Fruit fly (Drosophila melanogaster): Measurements from ENCODE around the gene CG9676.

The CG9676 gene

DNA sequence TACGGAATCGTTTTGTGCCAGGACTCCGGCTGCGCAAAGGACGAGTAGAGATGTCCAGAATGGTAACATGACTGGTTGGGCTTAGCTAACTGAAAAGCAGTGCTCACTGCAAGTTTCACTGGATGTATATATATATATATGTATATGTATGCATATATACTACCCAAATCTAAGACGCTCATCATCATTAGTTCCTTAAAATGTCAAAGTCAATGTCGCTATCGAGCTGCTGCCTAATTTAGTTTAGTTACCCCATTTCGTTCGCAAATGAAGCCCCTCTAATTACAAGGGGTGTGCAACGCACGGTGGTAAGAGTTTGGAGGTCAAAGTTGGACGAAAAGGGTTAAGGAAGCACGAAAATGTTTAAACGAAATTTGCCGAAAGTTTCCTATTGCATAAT is at the start of gene CG9676:
CG9676 (minus strand) TSS at position 101 of the 400 bp plus-strand sequence.
- TF ChIP-seq noc (tag; optimal IDR thresholded peaks at IDR 0.05): no peak

DNA sequence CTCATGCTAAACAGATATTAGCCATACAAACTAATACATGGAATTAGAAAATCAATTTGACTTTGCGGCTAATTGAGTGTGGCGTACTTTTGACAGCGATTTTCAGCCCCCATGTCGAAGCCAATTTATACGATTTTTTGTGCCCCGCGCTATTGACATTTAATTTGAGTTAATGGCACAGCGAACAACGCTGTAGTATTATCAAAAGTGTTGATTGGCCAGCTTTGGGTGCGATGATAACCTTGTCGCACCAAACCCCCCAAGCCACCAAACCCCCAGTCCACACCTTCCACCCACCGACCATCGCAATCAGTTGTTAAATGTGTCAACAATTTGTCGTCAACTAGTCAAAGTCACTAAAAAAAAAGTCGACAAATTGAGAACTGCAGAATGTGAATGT is 49.4 kb upstream of the CG9676 start:
- TF ChIP-seq noc (tag; optimal IDR thresholded peaks at IDR 0.05): peak; percentile 68

DNA sequence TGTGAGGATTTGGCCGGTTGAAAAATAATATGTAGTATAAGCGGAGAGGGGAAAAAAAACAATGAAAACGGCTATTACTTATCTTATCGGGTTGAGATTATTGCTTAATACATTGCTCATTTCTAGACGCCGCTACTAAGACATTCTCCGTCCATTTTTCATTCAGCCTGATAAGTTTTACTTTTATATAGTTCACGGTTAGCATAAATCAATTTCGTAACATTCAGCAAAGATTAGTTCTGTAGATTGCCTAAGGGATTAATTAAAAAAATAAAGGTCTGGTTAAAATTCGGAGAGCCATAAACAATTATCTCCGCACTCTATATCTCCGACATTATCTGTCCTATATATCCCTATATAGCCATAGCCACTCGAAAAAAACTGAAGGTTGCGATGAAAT is 47.5 kb upstream of the CG9676 start:
- TF ChIP-seq noc (tag; optimal IDR thresholded peaks at IDR 0.05): peak; percentile 85

DNA sequence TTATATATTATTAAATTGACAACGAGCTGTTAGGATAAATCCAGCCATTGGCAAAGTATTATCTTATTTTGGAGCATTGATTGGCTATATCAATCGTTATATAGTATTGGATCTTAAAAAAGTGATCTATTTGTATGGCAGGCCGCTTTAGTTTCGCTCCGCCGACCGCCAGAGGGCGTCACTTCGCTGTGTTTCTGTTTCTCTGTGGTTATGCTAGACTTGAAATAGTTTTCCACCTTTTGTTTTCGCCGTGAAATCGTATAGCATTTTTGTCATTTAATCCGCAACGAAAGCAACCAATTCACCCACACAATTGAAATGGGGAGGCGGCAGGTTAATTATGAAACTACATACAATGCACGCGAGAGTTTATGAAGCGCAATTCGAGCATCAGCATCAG is 46.9 kb upstream of the CG9676 start:
- TF ChIP-seq noc (tag; optimal IDR thresholded peaks at IDR 0.05): no peak

DNA sequence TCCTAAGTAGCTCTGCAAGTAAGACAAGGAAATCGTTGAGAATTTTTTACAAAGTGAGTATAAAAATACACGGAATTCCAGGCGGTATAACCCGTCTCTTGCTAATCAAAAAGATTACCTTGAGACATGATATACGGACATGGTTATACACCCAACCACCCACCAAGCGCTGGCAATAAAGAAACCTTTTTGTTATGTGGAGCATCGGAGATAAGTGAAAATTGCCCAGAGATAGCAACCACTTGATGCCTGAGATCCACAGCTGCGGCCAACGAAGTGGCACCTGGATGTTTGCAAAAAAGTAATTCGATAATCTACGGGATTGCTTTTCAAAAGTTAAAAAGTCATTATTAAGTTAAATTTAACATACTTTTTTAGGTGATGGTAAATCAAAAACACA is 46.0 kb upstream of the CG9676 start:
- TF ChIP-seq noc (tag; optimal IDR thresholded peaks at IDR 0.05): no peak

DNA sequence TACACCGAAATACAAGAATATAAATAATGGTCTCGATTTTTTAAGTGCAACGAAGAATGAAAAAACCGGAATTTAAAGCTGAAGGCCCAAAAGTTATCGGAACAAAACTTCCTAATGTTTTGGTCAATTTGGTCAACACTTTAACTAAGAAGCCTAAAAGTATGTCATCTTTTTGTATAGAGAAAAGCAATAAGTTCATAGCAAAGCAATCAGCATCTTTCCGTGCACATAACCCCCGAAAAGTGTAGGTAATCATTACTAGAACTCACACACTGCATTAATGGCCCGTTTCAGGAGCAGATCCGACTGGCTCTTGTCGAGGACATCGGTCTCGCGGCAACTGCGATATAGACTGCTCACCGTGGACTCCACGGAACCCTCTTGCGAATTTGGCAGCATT is 44.4 kb upstream of the CG9676 start:
- TF ChIP-seq noc (tag; optimal IDR thresholded peaks at IDR 0.05): no peak

DNA sequence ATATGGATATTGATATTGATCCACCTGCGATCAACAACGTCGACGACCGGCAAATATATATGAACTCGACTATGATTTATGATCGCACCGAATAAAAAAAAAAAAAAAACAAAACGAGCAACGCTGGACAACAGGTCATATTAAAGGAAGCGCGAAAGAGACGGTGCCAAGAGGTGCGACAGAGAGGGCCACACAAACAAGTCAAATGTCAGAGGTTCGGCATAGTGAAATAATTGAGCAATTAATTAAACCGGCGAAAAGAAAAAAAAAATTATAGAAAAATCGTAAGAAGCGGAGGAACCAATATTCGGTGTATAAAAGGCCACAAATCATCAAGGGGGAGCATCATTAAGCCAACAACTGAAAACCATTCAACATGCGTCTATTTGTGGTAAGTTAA is 42.6 kb upstream of the CG9676 start, which contains the start of gene Twdlalpha:
Twdlalpha (plus strand) TSS at position 301 of the 400 bp plus-strand sequence.
- no peak for TF ChIP-seq noc (tag; optimal IDR thresholded peaks at IDR 0.05)

DNA sequence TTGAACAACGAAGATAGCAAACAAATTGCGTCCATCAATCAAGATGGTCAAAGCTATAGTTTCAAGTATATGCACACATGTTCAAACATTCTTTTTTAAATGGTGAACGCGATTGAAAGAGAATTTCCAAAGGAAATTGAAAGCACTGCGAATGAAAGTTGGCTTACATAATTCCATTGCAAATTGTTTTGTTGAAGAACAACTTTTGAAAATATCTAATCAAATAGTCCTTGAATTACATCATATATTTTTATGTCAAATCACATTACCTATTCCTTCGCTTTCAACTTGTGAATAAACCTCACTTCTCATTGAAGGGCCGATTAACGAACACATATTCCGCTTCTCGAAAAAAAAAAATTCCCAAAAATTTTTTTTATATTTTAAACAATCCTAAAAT is 40.6 kb upstream of the CG9676 start, which contains the start of gene CG32568:
CG32568 (plus strand) TSS at position 301 of the 400 bp plus-strand sequence.
- no peak for TF ChIP-seq noc (tag; optimal IDR thresholded peaks at IDR 0.05)

DNA sequence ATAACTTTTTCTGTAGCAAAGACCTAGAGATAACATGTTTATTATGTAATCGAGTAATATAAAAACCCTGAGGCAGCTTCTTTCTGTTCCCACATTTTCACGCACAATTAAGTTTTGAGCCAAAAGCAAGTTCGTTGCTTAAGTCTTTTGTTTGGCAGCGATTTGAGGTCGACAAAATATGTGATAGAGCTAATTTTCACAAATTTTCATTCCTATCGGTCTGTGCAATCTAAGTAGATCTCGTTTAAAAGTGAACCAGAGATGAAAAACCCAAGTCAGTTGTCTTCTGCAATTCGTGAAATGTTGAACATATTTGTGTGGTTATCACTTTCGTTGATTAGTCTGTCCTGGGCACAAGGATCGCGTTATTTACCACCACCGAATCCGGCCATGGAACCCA is 37.9 kb upstream of the CG9676 start, which contains the start of gene TwdlZ:
TwdlZ (plus strand) TSS at position 301 of the 400 bp plus-strand sequence.
- no peak for TF ChIP-seq noc (tag; optimal IDR thresholded peaks at IDR 0.05)

DNA sequence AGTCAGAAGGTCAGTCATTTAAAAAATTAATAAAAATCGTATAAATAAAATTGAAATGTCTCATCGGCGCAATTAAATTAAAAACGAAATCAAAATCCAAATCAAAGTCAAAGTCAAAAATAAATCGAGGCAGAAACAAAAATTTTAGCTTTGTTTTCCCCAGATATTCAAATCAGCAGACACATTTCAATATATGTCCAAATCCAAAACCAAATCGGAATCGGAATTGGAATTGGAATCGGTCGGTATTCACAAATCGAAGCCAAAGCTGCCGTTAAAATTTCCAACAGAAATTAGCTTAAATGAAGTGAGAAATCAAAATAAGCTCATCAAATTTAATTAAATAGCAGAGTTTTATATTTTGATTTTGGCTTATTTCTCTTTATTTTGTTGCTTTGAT is 36.2 kb upstream of the CG9676 start:
- TF ChIP-seq noc (tag; optimal IDR thresholded peaks at IDR 0.05): no peak

DNA sequence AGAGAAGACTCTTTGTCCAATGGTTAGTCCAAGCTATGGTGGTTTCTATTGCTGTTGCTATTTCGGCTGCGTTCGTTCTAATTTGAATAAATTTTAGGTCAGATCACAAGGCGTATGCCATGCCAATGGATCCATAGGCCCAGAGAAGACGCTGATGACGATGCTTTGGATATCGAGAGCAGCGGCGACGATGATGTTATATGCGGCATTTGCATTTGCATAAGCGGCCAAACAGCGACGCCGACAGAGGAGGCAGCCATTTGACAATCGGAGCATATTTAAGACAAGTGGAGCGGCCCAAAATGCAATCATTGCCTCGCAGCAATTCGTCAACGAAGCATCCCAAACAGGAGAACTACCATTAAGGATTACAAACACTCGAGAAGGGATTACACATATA is 34.7 kb upstream of the CG9676 start, which contains the start of gene TwdlY:
TwdlY (plus strand) TSS at position 301 of the 400 bp plus-strand sequence.
- no peak for TF ChIP-seq noc (tag; optimal IDR thresholded peaks at IDR 0.05)

DNA sequence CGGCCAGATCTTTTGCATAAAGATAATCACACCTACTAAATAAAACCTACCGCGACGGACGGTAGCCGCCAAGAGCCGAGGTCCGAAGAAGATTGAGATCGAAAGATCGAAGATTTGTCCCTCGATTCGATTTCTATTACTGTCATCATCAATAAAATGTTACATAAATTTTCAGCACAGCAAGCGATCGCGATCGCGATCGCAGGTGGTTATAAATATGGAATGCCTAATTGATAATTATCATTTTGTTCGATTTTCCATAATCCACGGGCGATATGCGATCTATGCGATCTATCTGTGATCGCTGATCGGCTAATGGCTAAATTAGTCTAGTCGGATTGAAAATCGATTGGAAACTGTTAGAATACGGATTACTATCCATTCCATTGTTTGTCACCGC is 33.3 kb upstream of the CG9676 start:
- TF ChIP-seq noc (tag; optimal IDR thresholded peaks at IDR 0.05): no peak

DNA sequence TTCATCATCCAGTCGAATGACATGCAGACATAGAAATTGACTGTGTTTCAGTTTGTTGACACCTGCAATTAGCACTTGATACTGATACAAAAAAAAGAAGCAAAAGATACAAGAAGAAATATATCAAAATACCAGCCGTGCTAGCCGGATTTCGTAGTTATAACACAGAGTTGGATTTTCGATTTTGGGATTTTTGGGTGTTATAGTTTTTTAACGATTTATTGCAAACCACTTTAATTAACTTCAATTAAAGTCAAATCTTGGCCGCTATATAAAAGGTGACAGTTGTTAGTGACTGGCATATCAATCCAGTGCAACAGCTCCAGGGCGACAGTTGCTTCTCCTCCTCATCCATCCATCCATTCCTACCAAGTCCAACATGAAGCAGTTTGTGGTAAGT is 30.8 kb upstream of the CG9676 start, which contains the start of gene TwdlX:
TwdlX (plus strand) TSS at position 301 of the 400 bp plus-strand sequence.
- no peak for TF ChIP-seq noc (tag; optimal IDR thresholded peaks at IDR 0.05)

DNA sequence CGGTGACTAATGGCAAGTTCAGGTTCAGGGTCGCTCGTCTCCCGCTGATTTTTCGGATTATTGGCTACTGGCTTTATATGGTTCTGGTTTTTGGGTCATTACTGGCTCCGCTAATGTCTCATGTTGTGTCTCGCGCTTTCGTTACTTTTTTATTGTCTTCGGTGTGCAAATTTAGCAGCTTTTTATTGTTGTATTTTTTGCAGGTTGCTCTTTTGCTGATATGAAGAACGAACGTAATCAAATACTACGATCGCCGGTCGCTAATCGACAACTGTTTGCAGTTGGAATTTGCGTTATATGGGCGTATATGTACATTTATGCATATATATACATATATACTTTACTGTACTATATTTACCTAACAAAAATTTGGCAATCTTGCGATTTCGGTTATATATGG is 24.6 kb upstream of the CG9676 start:
- TF ChIP-seq noc (tag; optimal IDR thresholded peaks at IDR 0.05): no peak

DNA sequence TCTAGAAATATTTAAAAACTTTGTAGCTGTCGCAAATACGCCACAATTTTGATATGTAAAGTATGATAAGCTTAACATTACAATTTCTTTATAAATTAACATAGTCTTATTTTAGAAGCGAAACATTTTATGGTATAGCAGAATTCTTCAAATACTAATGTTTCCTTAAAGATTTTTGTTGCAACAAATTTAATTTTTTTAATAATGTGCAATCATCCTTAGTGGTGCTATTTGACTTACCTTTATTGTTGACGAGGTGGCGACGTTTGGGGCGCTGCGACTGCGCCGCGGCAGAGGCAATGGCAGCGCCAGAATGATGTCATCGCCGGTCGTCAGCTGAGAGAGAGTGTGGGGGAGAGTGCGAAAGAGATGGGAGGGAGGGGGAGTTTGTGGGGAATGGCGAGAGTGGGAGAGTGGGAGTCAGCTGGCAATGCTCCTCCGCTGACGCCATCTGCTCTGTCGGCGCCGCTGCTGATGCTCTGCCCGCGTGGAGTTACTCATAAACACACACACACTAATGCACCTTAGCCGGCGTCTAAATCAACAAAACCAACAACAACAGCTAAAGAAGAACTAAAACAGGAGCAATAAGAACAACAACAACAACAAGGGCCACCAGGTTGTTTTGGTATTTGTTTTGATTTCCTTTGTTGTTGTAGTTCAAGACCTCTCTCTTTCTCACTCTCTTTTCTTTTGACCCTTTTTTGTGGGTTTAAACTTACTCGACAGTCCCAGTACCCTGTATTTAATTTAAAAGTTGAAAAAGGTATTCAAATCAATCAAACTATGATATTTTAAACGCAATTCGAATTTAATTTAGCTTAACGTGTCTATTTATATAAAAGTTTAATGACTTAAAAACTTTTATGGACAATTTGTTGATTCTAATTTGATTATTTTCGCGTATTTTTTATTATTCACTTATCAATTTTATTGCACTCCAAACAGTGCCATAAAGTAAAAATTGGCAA is 23.5 kb upstream of the CG9676 start:
- peak; percentile 88 for TF ChIP-seq noc (tag; optimal IDR thresholded peaks at IDR 0.05)

DNA sequence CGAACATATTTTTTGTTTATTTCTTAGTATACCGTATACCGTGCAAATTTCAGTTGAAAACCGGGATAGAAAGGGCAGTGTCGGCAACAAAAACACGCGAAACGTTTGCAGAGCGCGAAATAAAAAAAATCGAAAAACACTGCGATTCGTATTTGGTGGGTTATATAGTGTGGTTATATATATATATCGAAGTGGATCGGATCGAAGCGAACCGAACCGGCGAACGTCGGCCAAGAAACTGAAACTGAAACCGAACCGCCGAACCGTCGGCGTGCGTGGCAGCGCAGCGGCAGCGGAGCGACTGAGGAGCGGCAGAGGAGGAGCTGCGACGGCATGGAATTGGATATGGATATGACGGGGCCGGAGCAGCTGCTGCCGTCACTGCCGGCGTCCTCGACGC is 21.2 kb upstream of the CG9676 start, which contains the start of the genes CG32572 and CG34325:
CG32572 (plus strand) TSS at position 16 of the 400 bp plus-strand sequence.
CG34325 (minus strand) TSS at position 244 of the 400 bp plus-strand sequence.
- TF ChIP-seq noc (tag; optimal IDR thresholded peaks at IDR 0.05): no peak

Measured in whole organism, larva.